Worm (Caenorhabditis elegans): Measurements from ENCODE around the gene pgl-1.

Gene pgl-1

DNA sequence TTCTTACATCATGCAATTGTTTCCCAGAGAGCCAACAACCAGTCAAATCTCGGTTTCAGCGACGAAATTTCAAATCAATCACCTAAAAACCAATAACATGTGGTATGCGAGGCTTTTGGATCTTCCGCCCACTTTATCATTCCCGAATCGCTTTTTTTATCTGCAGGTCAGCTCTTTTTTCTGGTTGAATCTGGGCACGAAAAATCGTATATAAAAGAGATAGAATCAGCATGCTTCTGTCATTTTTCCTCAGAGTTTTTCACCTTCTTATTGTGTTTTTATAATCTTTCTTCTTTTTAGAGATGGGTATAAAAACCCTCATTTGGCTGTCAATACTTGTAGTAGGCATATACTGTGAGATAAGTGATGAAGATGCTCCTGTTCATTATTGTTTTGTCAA lies 26.2 kb upstream of the pgl-1 start, which contains the start of gene cht-3:
Gene cht-3, plus strand, starts transcription at position 301 of the 400 bp plus-strand sequence.
- TF ChIP-seq nhr-77 (tag; optimal IDR thresholded peaks at IDR 0.05): no peak
- TF ChIP-seq ztf-11 (tag; optimal IDR thresholded peaks at IDR 0.05): no peak
- TF ChIP-seq sem-4 (tag; optimal IDR thresholded peaks at IDR 0.05): no peak
- no peak for TF ChIP-seq ZK546.5 (tag; optimal IDR thresholded peaks at IDR 0.05)
- no peak for TF ChIP-seq alr-1 (tag; optimal IDR thresholded peaks at IDR 0.05)
- no peak for TF ChIP-seq peb-1 (tag; optimal IDR thresholded peaks at IDR 0.05)
- no peak for TF ChIP-seq mbf-1 (tag; optimal IDR thresholded peaks at IDR 0.05)
- TF ChIP-seq snpc-4 (tag; optimal IDR thresholded peaks at IDR 0.05): no peak
- no peak for TF ChIP-seq gmeb-1 (tag; optimal IDR thresholded peaks at IDR 0.05)
- no peak for TF ChIP-seq elt-1 (tag; optimal IDR thresholded peaks at IDR 0.05)
- no peak for TF ChIP-seq unc-39 (tag; optimal IDR thresholded peaks at IDR 0.05)
- no peak for TF ChIP-seq R02D3.7 (tag; optimal IDR thresholded peaks at IDR 0.05)
- TF ChIP-seq crh-2 (tag; optimal IDR thresholded peaks at IDR 0.05): no peak
- TF ChIP-seq lin-13 (GFP tag; optimal IDR thresholded peaks at IDR 0.05): no peak

ce11 chrIV:6999206-6999605 lies 22.1 kb upstream of the pgl-1 start, which contains the start of gene C25A8.5:
TSS of gene C25A8.5 (plus strand) at chrIV:6999506.
- TF ChIP-seq nhr-23 (tag; optimal IDR thresholded peaks at IDR 0.05) (no peak), elt-1 (tag; optimal IDR thresholded peaks at IDR 0.05) (no peak), sma-3 (GFP tag; optimal IDR thresholded peaks at IDR 0.05) (no peak), snpc-4 (tag; optimal IDR thresholded peaks at IDR 0.05) (no peak), elt-3 (tag; optimal IDR thresholded peaks at IDR 0.05) (no peak), ceh-16 (tag; optimal IDR thresholded peaks at IDR 0.05) (no peak), aly-2 (tag; optimal IDR thresholded peaks at IDR 0.05) (no peak), nhr-11 (tag; optimal IDR thresholded peaks at IDR 0.05) (no peak), unc-55 (GFP tag; optimal IDR thresholded peaks at IDR 0.05) (no peak), Y55F3AM.14 (GFP tag; optimal IDR thresholded peaks at IDR 0.05) (no peak), lin-39 (tag; optimal IDR thresholded peaks at IDR 0.05) (no peak), ZK546.5 (tag; optimal IDR thresholded peaks at IDR 0.05) (no peak), peb-1 (tag; optimal IDR thresholded peaks at IDR 0.05) (no peak), nhr-12 (tag; optimal IDR thresholded peaks at IDR 0.05) (no peak), nhr-6 (tag; optimal IDR thresholded peaks at IDR 0.05) (no peak), ztf-11 (tag; optimal IDR thresholded peaks at IDR 0.05) (no peak), nhr-237 (tag; optimal IDR thresholded peaks at IDR 0.05) (no peak), mab-5 (tag; optimal IDR thresholded peaks at IDR 0.05) (no peak), skn-1 (tag; optimal IDR thresholded peaks at IDR 0.05) (no peak), fos-1 (tag; optimal IDR thresholded peaks at IDR 0.05) (no peak)

- TF ChIP-seq sma-9 (GFP tag; optimal IDR thresholded peaks at IDR 0.05) (no peak), sma-9 (tag; optimal IDR thresholded peaks at IDR 0.05) (no peak), lin-11 (tag; optimal IDR thresholded peaks at IDR 0.05) (no peak), fos-1 (tag; optimal IDR thresholded peaks at IDR 0.05) (no peak), peb-1 (tag; optimal IDR thresholded peaks at IDR 0.05) (no peak), F13H6.1 (tag; optimal IDR thresholded peaks at IDR 0.05) (no peak), unc-55 (GFP tag; optimal IDR thresholded peaks at IDR 0.05) (no peak), nhr-6 (tag; optimal IDR thresholded peaks at IDR 0.05) (no peak)
Observed at ce11 chrIV:6997918-6998317, 20.8 kb upstream of the pgl-1 start.

ce11 chrIV:6991070-6991469 lies 14.0 kb upstream of the pgl-1 start:
- TF ChIP-seq alr-1 (tag; optimal IDR thresholded peaks at IDR 0.05) (no peak), peb-1 (tag; optimal IDR thresholded peaks at IDR 0.05) (no peak), nhr-10 (tag; optimal IDR thresholded peaks at IDR 0.05) (no peak), zag-1 (tag; optimal IDR thresholded peaks at IDR 0.05) (no peak), unc-55 (GFP tag; optimal IDR thresholded peaks at IDR 0.05) (no peak), lsy-2 (tag; optimal IDR thresholded peaks at IDR 0.05) (no peak), R02D3.7 (tag; optimal IDR thresholded peaks at IDR 0.05) (no peak), F13H6.1 (tag; optimal IDR thresholded peaks at IDR 0.05) (no peak), skn-1 (tag; optimal IDR thresholded peaks at IDR 0.05) (no peak), aly-2 (tag; optimal IDR thresholded peaks at IDR 0.05) (no peak), mab-5 (tag; optimal IDR thresholded peaks at IDR 0.05) (no peak), C34F6.9 (tag; optimal IDR thresholded peaks at IDR 0.05) (no peak)

DNA sequence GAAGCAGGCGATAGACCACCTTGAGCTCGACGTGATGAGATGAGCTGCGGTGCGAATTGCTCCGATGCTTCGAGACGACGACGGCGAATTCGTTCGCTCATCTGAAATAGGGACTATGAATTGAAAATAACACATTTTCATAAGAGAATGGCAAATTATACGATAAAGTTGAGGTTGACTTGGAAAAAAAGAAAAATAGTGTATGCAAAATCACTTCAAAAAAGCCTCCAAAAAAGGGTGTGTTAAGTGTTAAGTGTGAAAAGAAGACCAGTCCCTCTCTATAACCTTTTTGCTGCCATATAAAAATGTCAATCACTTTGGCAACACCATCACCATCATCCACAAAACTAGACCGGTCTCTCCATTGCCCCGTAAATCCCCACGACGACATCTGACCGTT lies 9.7 kb upstream of the pgl-1 start, which contains the start of gene prkl-1:
Gene prkl-1, minus strand, starts transcription at position 101 of the 400 bp plus-strand sequence.
- TF ChIP-seq elt-1 (tag; optimal IDR thresholded peaks at IDR 0.05) (no peak), nhr-23 (tag; optimal IDR thresholded peaks at IDR 0.05) (no peak), unc-62 (GFP tag; optimal IDR thresholded peaks at IDR 0.05) (no peak)
